Worm (Caenorhabditis elegans) whole organism, early embryonic: Measurements from ENCODE around the gene nas-7.

Experiments
- B0310.2 ChIP-seq: sonication (generic microtip); optimal IDR thresholded peaks from 2 replicates; lab custom pipeline; 2016; ENCODE audit warnings: mild to moderate bottlenecking, missing genetic modification characterization, missing compliant biosample characterization
- F13C5.2 ChIP-seq: sonication (generic microtip); optimal IDR thresholded peaks from 2 replicates; lab custom pipeline; 2017; ENCODE audit warnings: mild to moderate bottlenecking, missing genetic modification characterization, inconsistent platforms, missing compliant biosample characterization
- aly-1 ChIP-seq: sonication (generic microtip); optimal IDR thresholded peaks from 2 replicates; lab custom pipeline; 2016; ENCODE audit warnings: missing genetic modification characterization, missing compliant biosample characterization
- ama-1 ChIP-seq: fragments of 150-350 bp; optimal IDR thresholded peaks from 2 replicates; lab custom pipeline; 2014
- ceh-13 ChIP-seq: fragments of 200-800 bp; sonication (Bioruptor generic); optimal IDR thresholded peaks from 2 replicates; lab custom pipeline; 2018; ENCODE audit warnings: mild to moderate bottlenecking, missing genetic modification characterization, missing compliant biosample characterization
- ceh-36 ChIP-seq: sonication (generic microtip); optimal IDR thresholded peaks from 2 replicates; lab custom pipeline; 2016; ENCODE audit warnings: missing genetic modification characterization, inconsistent platforms, missing compliant biosample characterization
- ets-7 ChIP-seq: sonication (generic microtip); optimal IDR thresholded peaks from 2 replicates; lab custom pipeline; 2016; ENCODE audit warnings: missing genotype, missing genetic modification characterization, missing compliant biosample characterization
- flt-1 ChIP-seq: fragments of 200-800 bp; sonication (Bioruptor generic); IDR thresholded peaks from 2 replicates; pipeline ENCODE4 v1.3.6; 2022; ENCODE audit warnings: missing genetic modification characterization, missing compliant biosample characterization
- hmbx-1 ChIP-seq: sonication (generic microtip); optimal IDR thresholded peaks from 2 replicates; lab custom pipeline; 2016; ENCODE audit warnings: mild to moderate bottlenecking, missing genetic modification characterization, missing compliant biosample characterization
- hmg-4 ChIP-seq: fragments of 200-800 bp; sonication (Bioruptor generic); optimal IDR thresholded peaks from 2 replicates; lab custom pipeline; 2018; ENCODE audit warnings: mild to moderate bottlenecking, missing genetic modification characterization, missing compliant biosample characterization
- hnd-1 ChIP-seq: sonication (generic microtip); optimal IDR thresholded peaks from 2 replicates; lab custom pipeline; 2016; ENCODE audit warnings: missing genetic modification characterization, missing compliant biosample characterization
- pes-1 ChIP-seq: fragments of 200-800 bp; sonication (Bioruptor generic); IDR thresholded peaks from 2 replicates; pipeline ENCODE4 v1.3.6; 2022; ENCODE audit warnings: missing genetic modification reagents, missing genetic modification characterization, missing compliant biosample characterization
- scrt-1 ChIP-seq: fragments of 200-800 bp; sonication (Bioruptor generic); IDR thresholded peaks from 2 replicates; pipeline ENCODE4 v1.3.6; 2022; ENCODE audit warnings: missing genetic modification characterization, missing compliant biosample characterization
- sea-1 ChIP-seq: fragments of 200-800 bp; sonication (Bioruptor generic); conservative IDR thresholded peaks from 2 replicates; pipeline ENCODE4 v1.3.6; 2022; ENCODE audit warnings: missing genetic modification characterization, missing compliant biosample characterization
- tbx-11 ChIP-seq: fragments of 200-800 bp; sonication (Bioruptor generic); IDR thresholded peaks from 2 replicates; pipeline ENCODE4 v1.3.6; 2022; ENCODE audit warnings: missing genetic modification characterization, missing compliant biosample characterization
- tbx-37 ChIP-seq: fragments of 200-800 bp; sonication (Bioruptor generic); conservative IDR thresholded peaks from 2 replicates; pipeline ENCODE4 v1.3.6; 2022; ENCODE audit warnings: missing genetic modification reagents, missing genetic modification characterization, missing compliant biosample characterization
- tra-4 ChIP-seq: sonication (generic microtip); optimal IDR thresholded peaks from 2 replicates; lab custom pipeline; 2017; ENCODE audit warnings: missing genetic modification characterization, missing compliant biosample characterization

The nas-7 gene

ce11 chrII:7397273-7397840 lies 5.2 kb downstream of the nas-7 start:
- TF ChIP-seq ama-1 (lab: Kevin White, UChicago): no peak
- no peak for TF ChIP-seq pes-1 (GFP tag; lab: Robert Waterston, UW)
- TF ChIP-seq tbx-37 (GFP tag; lab: Robert Waterston, UW): no peak
- TF ChIP-seq tbx-11 (GFP tag; lab: Robert Waterston, UW): no peak
- TF ChIP-seq hmbx-1 (tag; lab: Kevin White, UChicago): no peak
- TF ChIP-seq hnd-1 (tag; lab: Kevin White, UChicago): no peak
- TF ChIP-seq F13C5.2 (tag; lab: Kevin White, UChicago): no peak
- no peak for TF ChIP-seq scrt-1
- no peak for TF ChIP-seq aly-1 (tag; lab: Kevin White, UChicago)
- no peak for TF ChIP-seq ceh-13 (GFP tag; lab: Kevin White, UChicago)
- no peak for TF ChIP-seq flt-1 (GFP tag; lab: Robert Waterston, UW)
- TF ChIP-seq B0310.2: no peak
- no peak for TF ChIP-seq tra-4 (tag; lab: Kevin White, UChicago)

- no peak for TF ChIP-seq tbx-11 (GFP tag; lab: Robert Waterston, UW)
- no peak for TF ChIP-seq tra-4 (tag; lab: Kevin White, UChicago)
- no peak for TF ChIP-seq hmg-4 (GFP tag; lab: Kevin White, UChicago)
- TF ChIP-seq ceh-13 (GFP tag; lab: Kevin White, UChicago): no peak
- TF ChIP-seq ceh-36 (tag; lab: Kevin White, UChicago): no peak
Measured at ce11 chrII:7396081-7396480, 6.4 kb downstream of the nas-7 start.

ce11 chrII:7394690-7395054 lies 7.9 kb downstream of the nas-7 start, which contains the start of gene bath-44:
bath-44 (plus strand) TSS chrII:7394955.
- TF ChIP-seq ceh-13 (GFP tag; lab: Kevin White, UChicago) (no peak), ceh-36 (tag; lab: Kevin White, UChicago) (no peak), ama-1 (lab: Kevin White, UChicago) (no peak), B0310.2 (no peak), tbx-37 (GFP tag; lab: Robert Waterston, UW) (no peak), hnd-1 (tag; lab: Kevin White, UChicago) (no peak), scrt-1 (no peak), F13C5.2 (tag; lab: Kevin White, UChicago) (no peak), flt-1 (GFP tag; lab: Robert Waterston, UW) (no peak), hmbx-1 (tag; lab: Kevin White, UChicago) (no peak), hmg-4 (GFP tag; lab: Kevin White, UChicago) (no peak), sea-1 (GFP tag; lab: Robert Waterston, UW) (no peak)

- no peak for TF ChIP-seq hmbx-1 (tag; lab: Kevin White, UChicago)
- TF ChIP-seq tbx-37 (GFP tag; lab: Robert Waterston, UW): no peak
- TF ChIP-seq ceh-36 (tag; lab: Kevin White, UChicago): no peak
- no peak for TF ChIP-seq ceh-13 (GFP tag; lab: Kevin White, UChicago)
- TF ChIP-seq tra-4 (tag; lab: Kevin White, UChicago): no peak
- no peak for TF ChIP-seq pes-1 (GFP tag; lab: Robert Waterston, UW)
- TF ChIP-seq hnd-1 (tag; lab: Kevin White, UChicago): no peak
- TF ChIP-seq aly-1 (tag; lab: Kevin White, UChicago): no peak
- TF ChIP-seq sea-1 (GFP tag; lab: Robert Waterston, UW): no peak
- TF ChIP-seq ama-1 (lab: Kevin White, UChicago): no peak
- TF ChIP-seq tbx-11 (GFP tag; lab: Robert Waterston, UW): no peak
- no peak for TF ChIP-seq F13C5.2 (tag; lab: Kevin White, UChicago)
- no peak for TF ChIP-seq scrt-1
- TF ChIP-seq hmg-4 (GFP tag; lab: Kevin White, UChicago): no peak
- no peak for TF ChIP-seq flt-1 (GFP tag; lab: Robert Waterston, UW)
- no peak for TF ChIP-seq B0310.2
- TF ChIP-seq ets-7 (tag; lab: Kevin White, UChicago): no peak
Measured at ce11 chrII:7393922-7394689, 8.4 kb downstream of the nas-7 start.

DNA sequence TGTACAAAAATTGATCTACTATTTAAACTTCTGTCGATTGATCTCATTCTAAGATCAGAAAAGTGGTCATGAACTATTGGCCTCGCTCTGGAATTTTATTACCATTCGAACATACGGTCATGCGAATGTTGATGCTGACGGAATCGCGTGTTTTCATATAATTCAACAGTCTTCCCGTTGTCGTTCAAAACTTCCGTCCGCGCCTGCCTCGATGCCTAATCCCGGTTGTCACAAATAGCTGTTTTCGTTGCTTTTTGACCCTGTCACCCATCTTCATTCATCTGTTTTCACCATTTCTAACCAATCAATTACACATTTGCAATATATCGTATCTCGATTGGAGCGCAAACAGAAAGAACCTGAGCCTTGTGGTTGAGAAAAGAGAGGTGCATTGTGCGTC lies 9.1 kb downstream of the nas-7 start:
- TF ChIP-seq ets-7 (tag; lab: Kevin White, UChicago): no peak
- no peak for TF ChIP-seq F13C5.2 (tag; lab: Kevin White, UChicago)
- TF ChIP-seq hnd-1 (tag; lab: Kevin White, UChicago): no peak
- no peak for TF ChIP-seq tbx-37 (GFP tag; lab: Robert Waterston, UW)

DNA sequence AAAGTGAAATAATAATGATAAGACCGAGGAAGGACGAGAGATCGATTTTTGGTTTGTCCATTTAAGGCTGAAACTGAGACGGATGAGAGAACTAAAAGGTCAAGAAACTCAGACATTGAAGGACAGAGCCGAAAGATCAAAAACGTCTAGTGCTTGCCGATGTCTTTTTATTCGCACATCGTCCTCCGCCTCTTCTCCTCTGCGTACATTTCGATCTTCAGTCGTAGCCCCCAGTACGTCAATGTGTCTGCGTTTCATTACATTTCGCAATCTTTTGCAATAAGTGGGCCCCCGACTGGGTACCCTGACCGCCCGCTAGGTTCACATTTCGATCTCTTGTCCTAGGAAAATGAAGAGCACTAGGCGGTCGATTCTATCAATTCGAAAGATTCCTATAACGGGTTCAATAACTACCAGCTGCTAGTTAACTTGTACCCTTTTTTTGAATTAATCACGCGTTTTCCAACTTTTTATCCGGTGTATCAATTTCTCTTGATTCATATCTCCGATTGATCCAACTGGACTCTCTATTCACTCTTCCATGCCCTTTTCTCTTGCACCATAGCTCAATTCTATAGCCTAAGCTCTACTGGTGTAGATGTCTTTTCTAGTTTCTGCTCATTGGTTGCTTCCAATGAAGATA lies 10.4 kb downstream of the nas-7 start:
- TF ChIP-seq F13C5.2 (tag; lab: Kevin White, UChicago) (peak; percentile 50), sea-1 (GFP tag; lab: Robert Waterston, UW) (no peak)

- no peak for TF ChIP-seq flt-1 (GFP tag; lab: Robert Waterston, UW)
- TF ChIP-seq sea-1 (GFP tag; lab: Robert Waterston, UW): no peak
- TF ChIP-seq pes-1 (GFP tag; lab: Robert Waterston, UW): no peak
- no peak for TF ChIP-seq F13C5.2 (tag; lab: Kevin White, UChicago)
- TF ChIP-seq ama-1 (lab: Kevin White, UChicago): no peak
Measured at ce11 chrII:7390335-7390734, 12.2 kb downstream of the nas-7 start.
